Fruit fly (Drosophila melanogaster): Measurements from ENCODE around the gene Gfrl.

DNA sequence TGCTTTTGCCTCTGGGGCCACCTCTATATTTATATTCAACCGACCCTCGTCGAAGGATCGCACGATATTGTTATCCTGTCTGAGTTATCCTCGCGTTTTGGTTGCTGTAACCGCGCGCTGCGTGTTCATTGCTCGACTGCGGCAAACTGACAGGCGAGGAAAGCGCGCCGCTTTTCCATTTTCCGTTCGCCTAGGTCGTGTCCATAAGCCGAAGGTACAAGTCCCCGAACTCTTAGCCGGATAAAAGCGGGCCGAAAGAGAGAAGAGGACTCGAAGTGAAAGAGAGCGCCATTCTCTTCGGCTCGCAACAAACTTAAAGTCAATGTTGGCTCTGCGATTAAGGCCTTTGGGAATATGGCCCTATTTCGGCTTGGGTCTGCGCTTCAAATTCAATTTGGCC is at the start of gene Gfrl:
- TF ChIP-seq cnc (optimal IDR thresholded peaks at IDR 0.05): no peak
- TF ChIP-seq toe (GFP tag; optimal IDR thresholded peaks at IDR 0.05): no peak
- no peak for TF ChIP-seq CG14711 (tag; optimal IDR thresholded peaks at IDR 0.05)
- TF ChIP-seq CG33017 (tag; optimal IDR thresholded peaks at IDR 0.05): no peak
- no peak for TF ChIP-seq CG5204 (GFP tag; optimal IDR thresholded peaks at IDR 0.05)
- no peak for TF ChIP-seq CG12768 (GFP tag; optimal IDR thresholded peaks at IDR 0.05)
- no peak for TF ChIP-seq kay (GFP tag; ENCODE audit: borderline replicate concordance)
